Worm (Caenorhabditis elegans) whole organism, early embryonic: ENCODE measurements around the gene tes-1.

Experiments used
- B0310.2 ChIP-seq: sonication (generic microtip); optimal IDR thresholded peaks from 2 replicates; lab custom pipeline; 2016; ENCODE audit warnings: mild to moderate bottlenecking, missing genetic modification characterization, missing compliant biosample characterization
- F13C5.2 ChIP-seq: sonication (generic microtip); optimal IDR thresholded peaks from 2 replicates; lab custom pipeline; 2017; ENCODE audit warnings: mild to moderate bottlenecking, missing genetic modification characterization, inconsistent platforms, missing compliant biosample characterization
- aly-1 ChIP-seq: sonication (generic microtip); optimal IDR thresholded peaks from 2 replicates; lab custom pipeline; 2016; ENCODE audit warnings: missing genetic modification characterization, missing compliant biosample characterization
- ama-1 ChIP-seq: fragments of 150-350 bp; optimal IDR thresholded peaks from 2 replicates; lab custom pipeline; 2014
- ceh-13 ChIP-seq: fragments of 200-800 bp; sonication (Bioruptor generic); optimal IDR thresholded peaks from 2 replicates; lab custom pipeline; 2018; ENCODE audit warnings: mild to moderate bottlenecking, missing genetic modification characterization, missing compliant biosample characterization
- flt-1 ChIP-seq: fragments of 200-800 bp; sonication (Bioruptor generic); IDR thresholded peaks from 2 replicates; pipeline ENCODE4 v1.3.6; 2022; ENCODE audit warnings: missing genetic modification characterization, missing compliant biosample characterization
- scrt-1 ChIP-seq: fragments of 200-800 bp; sonication (Bioruptor generic); IDR thresholded peaks from 2 replicates; pipeline ENCODE4 v1.3.6; 2022; ENCODE audit warnings: missing genetic modification characterization, missing compliant biosample characterization
- sea-1 ChIP-seq: fragments of 200-800 bp; sonication (Bioruptor generic); conservative IDR thresholded peaks from 2 replicates; pipeline ENCODE4 v1.3.6; 2022; ENCODE audit warnings: missing genetic modification characterization, missing compliant biosample characterization
- tra-4 ChIP-seq: sonication (generic microtip); optimal IDR thresholded peaks from 2 replicates; lab custom pipeline; 2017; ENCODE audit warnings: missing genetic modification characterization, missing compliant biosample characterization

DNA sequence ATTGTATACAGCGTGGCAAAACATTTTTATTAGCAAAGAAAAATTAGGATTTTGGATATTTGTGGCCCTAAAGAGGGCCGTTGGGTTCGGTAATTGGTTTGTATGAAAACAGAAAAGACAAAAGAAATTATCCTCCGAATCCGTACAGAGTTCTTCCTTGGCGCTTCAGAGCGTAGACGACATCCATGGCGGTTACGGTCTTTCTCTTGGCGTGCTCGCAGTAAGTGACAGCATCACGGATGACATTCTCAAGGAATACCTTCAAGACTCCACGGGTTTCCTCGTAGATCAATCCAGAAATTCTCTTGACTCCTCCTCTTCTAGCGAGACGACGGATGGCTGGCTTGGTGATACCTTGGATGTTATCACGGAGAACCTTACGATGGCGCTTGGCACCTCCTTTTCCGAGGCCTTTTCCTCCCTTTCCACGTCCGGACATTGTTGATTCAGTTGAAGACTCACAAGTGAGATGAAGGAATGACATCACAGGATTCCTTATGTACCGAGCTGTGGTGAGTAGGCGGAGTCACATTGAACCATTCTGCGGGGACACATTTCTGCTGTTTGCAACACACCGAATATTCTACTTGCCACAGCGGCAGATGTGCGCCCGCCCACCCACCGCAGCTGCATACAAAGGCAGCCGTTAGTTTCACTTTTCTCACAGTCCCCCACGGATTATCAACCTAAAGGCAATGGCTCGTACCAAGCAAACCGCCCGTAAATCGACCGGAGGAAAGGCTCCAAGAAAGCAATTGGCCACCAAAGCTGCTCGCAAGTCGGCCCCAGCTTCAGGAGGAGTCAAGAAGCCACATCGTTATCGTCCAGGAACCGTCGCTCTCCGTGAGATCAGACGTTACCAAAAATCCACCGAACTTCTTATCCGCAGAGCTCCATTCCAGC, 36.6 kb upstream of the tes-1 start, which contains the start of the genes his-60 and his-59:
- TF ChIP-seq B0310.2: peak; percentile 67
- TF ChIP-seq ama-1: peak; percentile 98
- peak; percentile 58 for TF ChIP-seq flt-1 (GFP tag; lab: Robert Waterston, UW)
- peak; percentile 79 for TF ChIP-seq sea-1 (GFP tag; lab: Robert Waterston, UW)
- 0 out of 2 replicates have a peak, but pooled peaks have one; percentile 45 for TF ChIP-seq scrt-1 (GFP tag; lab: Robert Waterston, UW)
- peak; percentile 47 for TF ChIP-seq F13C5.2 (tag; lab: Kevin White, UChicago)
- peak; percentile 45 for TF ChIP-seq ceh-13 (GFP tag; lab: Kevin White, UChicago)
- peak; percentile 76 for TF ChIP-seq tra-4 (tag; lab: Kevin White, UChicago)
- peak; percentile 98 for TF ChIP-seq aly-1 (tag; lab: Kevin White, UChicago)
